Worm (Caenorhabditis elegans) whole organism, L1 larva: Measurements from ENCODE around the gene R05G6.1.

Source experiments
- ceh-82 ChIP-seq, 3 experiments: fragments of 150-350 bp in 1 of 3; sonication (generic microtip) in 2 of 3; optimal IDR thresholded peaks; 2 replicates each; lab custom pipeline; 2014 to 2017; ENCODE audit warnings: missing biosample characterization in 3 of 3, missing genetic modification characterization in 3 of 3
- elt-2 ChIP-seq: sonication (generic microtip); optimal IDR thresholded peaks from 2 replicates; lab custom pipeline; 2016; ENCODE audit warnings: missing genetic modification characterization, mild to moderate bottlenecking, inconsistent platforms, missing compliant biosample characterization, missing genetic modification reagents
- mdl-1 ChIP-seq, 2 experiments: fragments of 150-350 bp; optimal IDR thresholded peaks; 2 replicates each; lab custom pipeline; 2014 to 2017; ENCODE audit warnings: missing biosample characterization in 2 of 2, missing genetic modification characterization in 2 of 2, inconsistent platforms in 1 of 2
- mep-1 ChIP-seq: fragments of 150-350 bp; optimal IDR thresholded peaks from 2 replicates; lab custom pipeline; 2014; ENCODE audit warnings: missing biosample characterization, missing genetic modification characterization
- nhr-11 ChIP-seq: fragments of 150-350 bp; optimal IDR thresholded peaks from 2 replicates; lab custom pipeline; 2014; ENCODE audit warnings: missing biosample characterization, missing genetic modification characterization
- nhr-85 ChIP-seq: sonication (generic microtip); peaks from one replicate; lab custom pipeline; 2016; ENCODE audit warnings: missing genetic modification characterization, inconsistent platforms, missing compliant biosample characterization
- pqm-1 ChIP-seq: sonication (generic microtip); optimal IDR thresholded peaks from 3 replicates; lab custom pipeline; 2017; ENCODE audit warnings: missing biosample characterization, missing genetic modification characterization
- snpc-4 ChIP-seq: fragments of 150-350 bp; optimal IDR thresholded peaks from 2 replicates; lab custom pipeline; 2014; ENCODE audit warnings: missing biosample characterization, missing genetic modification characterization
- unc-62 ChIP-seq: fragments of 150-350 bp; optimal IDR thresholded peaks from 2 replicates; lab custom pipeline; 2014; ENCODE audit warnings: missing biosample characterization, missing genetic modification reagents, missing genetic modification characterization

DNA sequence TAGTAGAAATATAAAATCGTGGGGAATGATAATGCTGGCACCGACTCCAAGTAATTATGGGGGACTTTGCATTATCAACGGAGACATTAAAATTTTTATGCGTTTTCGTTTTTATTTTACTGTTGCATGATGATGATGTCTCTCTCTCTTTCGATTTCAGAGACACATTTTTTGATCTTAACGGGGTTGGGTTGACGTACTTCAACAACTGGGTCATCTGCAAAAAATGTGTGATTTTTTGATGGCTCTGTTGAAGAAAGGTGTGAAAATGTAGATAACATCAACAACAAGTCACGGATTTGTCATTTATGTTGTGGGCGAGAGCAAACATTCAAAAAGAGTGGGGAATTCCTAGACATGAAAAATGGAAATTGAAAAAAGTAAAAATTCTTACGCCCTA lies 31.1 kb upstream of the R05G6.1 start, which contains the start of gene F55G1.15:
- no peak for TF ChIP-seq unc-62 (GFP tag; lab: Kevin White, UChicago)
- no peak for TF ChIP-seq pqm-1 (tag; lab: Kevin White, UChicago)
- no peak for TF ChIP-seq ceh-82 (tag; optimal IDR thresholded peaks at IDR 0.05; lab: Kevin White, UChicago)
- peak; percentile 21 for TF ChIP-seq elt-2 (tag; lab: Kevin White, UChicago)
- no peak for TF ChIP-seq nhr-11 (tag; lab: Kevin White, UChicago)
- TF ChIP-seq mdl-1 (tag; optimal IDR thresholded peaks at IDR 0.05; lab: Kevin White, UChicago), result no peak
- TF ChIP-seq snpc-4 (tag; lab: Kevin White, UChicago), result no peak
- no peak for TF ChIP-seq mep-1 (tag; lab: Kevin White, UChicago)
- TF ChIP-seq nhr-85 (tag; lab: Kevin White, UChicago), result no peak
